Worm (Caenorhabditis elegans): Measurements from ENCODE around the gene F43G6.7.
A peak's percentile ranks its signal among the peaks of the same experiment; 100 is the strongest.

The F43G6.7 gene

ce11 chrII:11777893-11778480 lies 32.6 kb upstream of the F43G6.7 start, which contains the start of the genes patr-1 and dna-2 (continued):
- TF ChIP-seq ZK546.5 (tag; optimal IDR thresholded peaks at IDR 0.05), result no peak
- no peak for TF ChIP-seq ama-1 (optimal IDR thresholded peaks at IDR 0.05)
- TF ChIP-seq lsy-12 (tag; optimal IDR thresholded peaks at IDR 0.05), result no peak

ce11 chrII:11782493-11782892 lies 28.1 kb upstream of the F43G6.7 start, which contains the start of gene F43G6.16:
Gene F43G6.16, minus strand, starts transcription at chrII:11782633.
- TF ChIP-seq nfya-1 (tag; optimal IDR thresholded peaks at IDR 0.05; ENCODE audit: insufficient read depth) (peak; percentile 21), pha-4 (tag; optimal IDR thresholded peaks at IDR 0.05) (peak; percentile 55), R02D3.7 (tag; optimal IDR thresholded peaks at IDR 0.05) (no peak)

- peak; percentile 41 for TF ChIP-seq pha-4 (tag; optimal IDR thresholded peaks at IDR 0.05)
- TF ChIP-seq aly-2 (tag; optimal IDR thresholded peaks at IDR 0.05), result no peak
Measured at ce11 chrII:11788025-11788424, 22.6 kb upstream of the F43G6.7 start.

- TF ChIP-seq ceh-28 (tag; optimal IDR thresholded peaks at IDR 0.05), result no peak
- no peak for TF ChIP-seq hmg-11 (tag; optimal IDR thresholded peaks at IDR 0.05)
- no peak for TF ChIP-seq nfya-1 (tag; optimal IDR thresholded peaks at IDR 0.05; ENCODE audit: insufficient read depth)
- no peak for TF ChIP-seq daf-12 (tag; optimal IDR thresholded peaks at IDR 0.05)
Measured at ce11 chrII:11790458-11790857, 20.1 kb upstream of the F43G6.7 start, which contains the start of gene F43G6.4. Gene F43G6.4, plus strand, starts transcription at chrII:11790758.

- TF ChIP-seq daf-12 (tag; optimal IDR thresholded peaks at IDR 0.05) (no peak), ZK546.5 (tag; optimal IDR thresholded peaks at IDR 0.05) (no peak), nhr-76 (tag; optimal IDR thresholded peaks at IDR 0.05) (no peak), lin-39 (tag; optimal IDR thresholded peaks at IDR 0.05) (peak; percentile 44), ceh-82 (tag; optimal IDR thresholded peaks at IDR 0.05) (no peak), mml-1 (tag; optimal IDR thresholded peaks at IDR 0.05) (no peak), sea-2 (GFP tag; optimal IDR thresholded peaks at IDR 0.05) (no peak), R02D3.7 (tag; optimal IDR thresholded peaks at IDR 0.05) (no peak)
Measured at ce11 chrII:11794392-11794791, 16.2 kb upstream of the F43G6.7 start.

- TF ChIP-seq elt-2 (tag; optimal IDR thresholded peaks at IDR 0.05), result peak; percentile 92
- TF ChIP-seq jun-1 (tag; optimal IDR thresholded peaks at IDR 0.05), result no peak
- TF ChIP-seq nhr-25 (tag; optimal IDR thresholded peaks at IDR 0.05), result no peak
- TF ChIP-seq unc-39 (tag; optimal IDR thresholded peaks at IDR 0.05), result no peak
- TF ChIP-seq nhr-11 (tag; optimal IDR thresholded peaks at IDR 0.05), result no peak
- TF ChIP-seq pqm-1 (tag; optimal IDR thresholded peaks at IDR 0.05), result peak; percentile 58
- peak; percentile 90 for TF ChIP-seq pha-4 (tag; optimal IDR thresholded peaks at IDR 0.05)
- no peak for TF ChIP-seq eor-1 (tag; optimal IDR thresholded peaks at IDR 0.05)
- TF ChIP-seq ztf-11 (tag; optimal IDR thresholded peaks at IDR 0.05), result no peak
Measured at ce11 chrII:11797194-11797593, 13.4 kb upstream of the F43G6.7 start.

ce11 chrII:11798737-11799136 lies 11.9 kb upstream of the F43G6.7 start, which contains the start of gene hda-5:
Gene hda-5, plus strand, starts transcription at chrII:11799037.
- TF ChIP-seq nhr-76 (tag; optimal IDR thresholded peaks at IDR 0.05) (no peak), unc-39 (tag; optimal IDR thresholded peaks at IDR 0.05) (no peak), sea-2 (GFP tag; optimal IDR thresholded peaks at IDR 0.05) (no peak), nhr-77 (tag; optimal IDR thresholded peaks at IDR 0.05) (no peak), ceh-16 (tag; optimal IDR thresholded peaks at IDR 0.05) (no peak), eor-1 (tag; optimal IDR thresholded peaks at IDR 0.05) (no peak), mdl-1 (tag; optimal IDR thresholded peaks at IDR 0.05) (no peak), nhr-25 (tag; optimal IDR thresholded peaks at IDR 0.05) (no peak)

- TF ChIP-seq nfya-1 (tag; optimal IDR thresholded peaks at IDR 0.05; ENCODE audit: insufficient read depth), result no peak
- TF ChIP-seq egl-5 (tag; optimal IDR thresholded peaks at IDR 0.05), result no peak
- no peak for TF ChIP-seq hmg-11 (tag; optimal IDR thresholded peaks at IDR 0.05)
- TF ChIP-seq eor-1 (tag; optimal IDR thresholded peaks at IDR 0.05), result no peak
- no peak for TF ChIP-seq lsy-12 (tag; optimal IDR thresholded peaks at IDR 0.05)
- no peak for TF ChIP-seq pqm-1 (tag; optimal IDR thresholded peaks at IDR 0.05)
- TF ChIP-seq fkh-2 (tag; optimal IDR thresholded peaks at IDR 0.05), result no peak
- TF ChIP-seq skn-1 (tag; optimal IDR thresholded peaks at IDR 0.05), result no peak
- no peak for TF ChIP-seq elt-2 (tag; optimal IDR thresholded peaks at IDR 0.05)
- no peak for TF ChIP-seq nhr-23 (tag; optimal IDR thresholded peaks at IDR 0.05)
- no peak for TF ChIP-seq unc-62 (GFP tag; optimal IDR thresholded peaks at IDR 0.05)
- TF ChIP-seq snpc-4 (tag; optimal IDR thresholded peaks at IDR 0.05), result no peak
Measured at ce11 chrII:11802451-11802850, 8.1 kb upstream of the F43G6.7 start, which contains the start of gene F43G6.17. Gene F43G6.17, plus strand, starts transcription at chrII:11802751.

Measured in whole organism, L3 larva.